Worm (Caenorhabditis elegans): ENCODE results near the gene C40H1.9.

- TF ChIP-seq aly-2 (tag; optimal IDR thresholded peaks at IDR 0.05) = no peak
- no peak for TF ChIP-seq egl-27 (tag; optimal IDR thresholded peaks at IDR 0.05)
- TF ChIP-seq ceh-82 (tag; optimal IDR thresholded peaks at IDR 0.05) = no peak
- no peak for TF ChIP-seq R02D3.7 (tag; optimal IDR thresholded peaks at IDR 0.05)
- TF ChIP-seq nhr-237 (tag; optimal IDR thresholded peaks at IDR 0.05) = no peak
- TF ChIP-seq sma-3 (GFP tag; optimal IDR thresholded peaks at IDR 0.05) = no peak
These were observed 4.6 kb upstream of the C40H1.9 start for ce11 chrIII:9315180-9315579.
